In genomic region chrX:16449316-16449715, dm6 we compare ENCODE assay signal across 2 fruit fly cellular contexts.
TF ChIP-seq lines count a peak whose summit lies in the region.

No protein-coding gene starts in this region.

- no peak for TF ChIP-seq CTCF in whole organism, embryonic (GFP tag; optimal IDR thresholded peaks at IDR 0.05; lab: Kevin White, UChicago)

TF ChIP-seq in whole organism, adult, 20 proteins besides CTCF, POLR2A, EP300 and RAD21:
- peak; percentile 55 for TF ChIP-seq tj (GFP tag; optimal IDR thresholded peaks at IDR 0.05; lab: Kevin White, UChicago)
- TF ChIP-seq pad (GFP tag; optimal IDR thresholded peaks at IDR 0.05; lab: Kevin White, UChicago), result no peak
- TF ChIP-seq toe (GFP tag; optimal IDR thresholded peaks at IDR 0.05; lab: Kevin White, UChicago), result no peak
- TF ChIP-seq CG7045 (GFP tag; optimal IDR thresholded peaks at IDR 0.05; lab: Kevin White, UChicago), result no peak

TF ChIP-seq in whole organism, embryonic, 481 proteins besides CTCF, POLR2A, EP300 and RAD21:
- TF ChIP-seq crol (GFP tag; IDR thresholded peaks at IDR 0.05; lab: Robert Waterston, UW) (peak; percentile 60), Max (GFP tag; optimal IDR thresholded peaks at IDR 0.05; lab: Kevin White, UChicago) (no peak), CG17385 (GFP tag; optimal IDR thresholded peaks at IDR 0.05; lab: Kevin White, UChicago) (peak; percentile 56)
TF ChIP-seq in whole organism, embryonic: peak in this region for 2.
